Fruit fly (Drosophila melanogaster): ENCODE results near the gene CG42507.

Gene CG42507

dm6 chr3L:14755951-14756723 is 1.6 kb downstream of the CG42507 start (continued):
- TF ChIP-seq CG14710 (tag; optimal IDR thresholded peaks at IDR 0.05): peak; percentile 70
- TF ChIP-seq Side (GFP tag; optimal IDR thresholded peaks at IDR 0.05): peak; percentile 67
- TF ChIP-seq Bdp1 (GFP tag; optimal IDR thresholded peaks at IDR 0.05): peak; percentile 63
- TF ChIP-seq CG7271 (tag; optimal IDR thresholded peaks at IDR 0.05): no peak
- peak; percentile 75 for TF ChIP-seq NC2α (GFP tag; optimal IDR thresholded peaks at IDR 0.05)
- TF ChIP-seq pita (GFP tag; optimal IDR thresholded peaks at IDR 0.05): no peak
- peak in 1 of 3 experiments; percentile 72 for TF ChIP-seq lola (GFP tag; optimal IDR thresholded peaks at IDR 0.05)
- peak; percentile 71 for TF ChIP-seq CG14014 (GFP tag; IDR thresholded peaks at IDR 0.05)
- no peak for TF ChIP-seq btn (GFP tag; optimal IDR thresholded peaks at IDR 0.05)
- TF ChIP-seq CG15514 (GFP tag; optimal IDR thresholded peaks at IDR 0.05): peak; percentile 65
- TF ChIP-seq tll (GFP tag; optimal IDR thresholded peaks at IDR 0.05): no peak
- TF ChIP-seq ap (GFP tag; IDR thresholded peaks at IDR 0.05): peak; percentile 42
- peak; percentile 75 for TF ChIP-seq CG6683 (GFP tag; optimal IDR thresholded peaks at IDR 0.05)
- TF ChIP-seq Dip2 (GFP tag; IDR thresholded peaks at IDR 0.05): no peak; the same call in 1 of the 2 replicates
- peak; percentile 3 for TF ChIP-seq TFAM (GFP tag; optimal IDR thresholded peaks at IDR 0.05)
- TF ChIP-seq Mrtf (GFP tag; IDR thresholded peaks at IDR 0.05): no peak; the same call in 2 of the 3 replicates
- peak; percentile 39 for TF ChIP-seq CG33213 (GFP tag; optimal IDR thresholded peaks at IDR 0.05)
- peak; percentile 65 for TF ChIP-seq CG7928 (GFP tag; optimal IDR thresholded peaks at IDR 0.05)
- TF ChIP-seq CkIIα-i1 (GFP tag; IDR thresholded peaks at IDR 0.05): no peak
- peak; percentile 61 for TF ChIP-seq luna (GFP tag; optimal IDR thresholded peaks at IDR 0.05)
- TF ChIP-seq Sox100B (GFP tag; optimal IDR thresholded peaks at IDR 0.05): peak; percentile 95
- no peak for TF ChIP-seq cad (GFP tag; optimal IDR thresholded peaks at IDR 0.05)
- TF ChIP-seq CG1832 (GFP tag; optimal IDR thresholded peaks at IDR 0.05): peak; percentile 96
- peak; percentile 59; the same call in 1 of the 3 replicates for TF ChIP-seq zen2 (GFP tag; IDR thresholded peaks at IDR 0.05; ENCODE audit: partially characterized antibody)
- TF ChIP-seq pho (GFP tag; optimal IDR thresholded peaks at IDR 0.05): peak; percentile 77
- no peak for TF ChIP-seq CG12769 (tag; optimal IDR thresholded peaks at IDR 0.05)
- TF ChIP-seq CG34224 (GFP tag; IDR thresholded peaks at IDR 0.05; ENCODE audit: partially characterized antibody): peak; percentile 69
- peak; percentile 86 for TF ChIP-seq CG6689 (GFP tag; IDR thresholded peaks at IDR 0.05)
- peak; percentile 84 for TF ChIP-seq Drgx (GFP tag; IDR thresholded peaks at IDR 0.05)
- TF ChIP-seq so (GFP tag; IDR thresholded peaks at IDR 0.05): peak; percentile 72; the same call in 1 of the 3 replicates
- peak; percentile 54; the same call in 1 of the 2 replicates for TF ChIP-seq wdn (GFP tag; IDR thresholded peaks at IDR 0.05)
- peak; percentile 77 for TF ChIP-seq HLH3B (GFP tag; IDR thresholded peaks at IDR 0.05)
- peak in 1 of 2 experiments; percentile 93 for TF ChIP-seq Dfd (GFP tag; optimal IDR thresholded peaks at IDR 0.05)
- TF ChIP-seq nmo (GFP tag; optimal IDR thresholded peaks at IDR 0.05): peak; percentile 93
- peak; percentile 57 for TF ChIP-seq CG6813 (GFP tag; optimal IDR thresholded peaks at IDR 0.05)
- TF ChIP-seq Taf1 (GFP tag; IDR thresholded peaks at IDR 0.05): peak; percentile 77
- TF ChIP-seq CG17912 (GFP tag; optimal IDR thresholded peaks at IDR 0.05): no peak
- TF ChIP-seq YL-1 (GFP tag; optimal IDR thresholded peaks at IDR 0.05): peak; percentile 0
- TF ChIP-seq repo (GFP tag; optimal IDR thresholded peaks at IDR 0.05): peak; percentile 20
- peak; percentile 48 for TF ChIP-seq sqz (GFP tag; optimal IDR thresholded peaks at IDR 0.05)
- TF ChIP-seq NK7.1 (GFP tag; optimal IDR thresholded peaks at IDR 0.05): peak; percentile 38
- no peak for TF ChIP-seq Kr (GFP tag; optimal IDR thresholded peaks at IDR 0.05)
- no peak for TF ChIP-seq lov (optimal IDR thresholded peaks at IDR 0.05)
- TF ChIP-seq lov (GFP tag; IDR thresholded peaks at IDR 0.05): no peak
- TF ChIP-seq twi (tag; optimal IDR thresholded peaks at IDR 0.05): peak; percentile 59
- TF ChIP-seq nerfin-1 (tag; optimal IDR thresholded peaks at IDR 0.05): peak; percentile 77
- peak; percentile 86 for TF ChIP-seq CG7372 (GFP tag; IDR thresholded peaks at IDR 0.05)
- TF ChIP-seq CG3838 (GFP tag; optimal IDR thresholded peaks at IDR 0.05): peak; percentile 25
- TF ChIP-seq wor (GFP tag; IDR thresholded peaks at IDR 0.05): peak; percentile 66
